Fruit fly (Drosophila melanogaster): ENCODE measurements around the gene Rubicon.

DNA sequence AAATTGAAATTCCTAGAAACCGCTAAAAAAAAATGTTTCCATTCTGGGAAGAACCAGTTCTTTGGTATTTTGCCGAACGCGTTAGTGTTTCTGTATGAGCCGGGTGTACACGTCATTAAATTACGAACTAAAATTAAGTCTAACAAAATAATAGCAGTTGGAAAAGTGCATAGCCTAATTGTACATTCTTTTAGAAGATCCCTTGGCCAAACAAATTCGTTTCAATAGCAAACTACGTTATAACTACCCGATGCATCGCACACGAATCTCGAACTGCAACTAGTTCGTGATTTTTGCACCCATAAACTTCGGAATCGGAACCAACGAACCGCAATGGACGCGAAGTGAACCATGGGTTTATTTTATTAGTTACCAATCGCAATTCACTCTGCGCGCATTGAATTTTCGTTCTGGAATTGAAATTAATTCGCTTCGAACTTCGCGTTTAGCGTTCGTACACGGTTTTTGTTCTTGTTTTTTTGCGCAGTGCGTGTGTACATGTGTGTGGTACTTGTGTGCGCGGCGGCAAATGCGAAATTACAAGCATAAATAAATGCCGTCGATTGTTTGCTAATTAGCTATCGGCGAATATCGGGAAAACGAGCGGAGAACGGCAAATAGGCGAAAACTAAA lies 4.4 kb downstream of the Rubicon start, which contains the start of gene CAH3:
- TF ChIP-seq EcR (GFP tag; optimal IDR thresholded peaks at IDR 0.05) (no peak), Dll (optimal IDR thresholded peaks at IDR 0.05) (no peak), usp (GFP tag; optimal IDR thresholded peaks at IDR 0.05) (no peak), psq (optimal IDR thresholded peaks at IDR 0.05) (no peak)

Data from whole organism.